Worm (Caenorhabditis elegans) whole organism, L4 larva: ENCODE results near the gene F01F1.11.

ENCODE experiments used
- dpl-1 ChIP-seq: fragments of 150-350 bp; optimal IDR thresholded peaks from 2 replicates; lab custom pipeline; 2014; ENCODE audit warnings: missing biosample characterization, missing genetic modification reagents, missing genetic modification characterization
- dve-1 ChIP-seq: sonication (generic microtip); optimal IDR thresholded peaks from 2 replicates; lab custom pipeline; 2017; ENCODE audit warnings: antibody characterized with exemption, mild to moderate bottlenecking, missing genetic modification characterization, missing compliant biosample characterization; ENCODE audit not compliant: insufficient read depth
- skn-1 ChIP-seq: fragments of 150-350 bp; optimal IDR thresholded peaks from 2 replicates; lab custom pipeline; 2014; ENCODE audit warnings: missing biosample characterization, missing genetic modification characterization
- snpc-4 ChIP-seq: fragments of 150-350 bp; optimal IDR thresholded peaks from 2 replicates; lab custom pipeline; 2014; ENCODE audit warnings: missing biosample characterization, missing genetic modification characterization

- no peak for TF ChIP-seq skn-1 (tag; lab: Kevin White, UChicago)
- TF ChIP-seq dpl-1 (GFP tag; lab: Kevin White, UChicago) = peak; percentile 67
- peak; percentile 32 for TF ChIP-seq dve-1 (tag; lab: Kevin White, UChicago)
- no peak for TF ChIP-seq snpc-4 (tag; lab: Kevin White, UChicago)
Measured at ce11 chrIII:5853240-5853639, 18.4 kb downstream of the F01F1.11 start, which contains the start of gene ddx-23.
